Worm (Caenorhabditis elegans) whole organism, L2 larva: ENCODE measurements around the gene C18A11.1.
A peak's percentile ranks its signal among the peaks of the same experiment; 100 is the strongest.

ENCODE experiments used
- C34F6.9 ChIP-seq: fragments of 150-350 bp; optimal IDR thresholded peaks from 2 replicates; lab custom pipeline; 2014; ENCODE audit warnings: missing biosample characterization, missing genetic modification characterization
- F13H6.1 ChIP-seq: sonication (generic microtip); optimal IDR thresholded peaks from 2 replicates; lab custom pipeline; 2016; ENCODE audit warnings: missing genetic modification characterization, missing compliant biosample characterization
- R02D3.7 ChIP-seq: fragments of 150-350 bp; optimal IDR thresholded peaks from 2 replicates; lab custom pipeline; 2014; ENCODE audit warnings: missing biosample characterization, missing genetic modification characterization
- Y55F3AM.14 ChIP-seq: fragments of 200-800 bp; sonication (Bioruptor generic); optimal IDR thresholded peaks from 2 replicates; lab custom pipeline; 2018; ENCODE audit warnings: mild to moderate bottlenecking, missing genetic modification characterization, missing compliant biosample characterization
- ZK546.5 ChIP-seq: sonication (generic microtip); optimal IDR thresholded peaks from 2 replicates; lab custom pipeline; 2017; ENCODE audit warnings: missing biosample characterization, missing genetic modification characterization
- alr-1 ChIP-seq: fragments of 150-350 bp; optimal IDR thresholded peaks from 2 replicates; lab custom pipeline; 2014; ENCODE audit warnings: missing biosample characterization, missing genetic modification characterization
- aly-2 ChIP-seq: fragments of 150-350 bp; optimal IDR thresholded peaks from 2 replicates; lab custom pipeline; 2014; ENCODE audit warnings: missing biosample characterization, missing genetic modification characterization
- ama-1 ChIP-seq: fragments of 150-350 bp; optimal IDR thresholded peaks from 2 replicates; lab custom pipeline; 2018; ENCODE audit warnings: inconsistent platforms
- blmp-1 ChIP-seq: sonication (generic microtip); optimal IDR thresholded peaks from 2 replicates; lab custom pipeline; 2017; ENCODE audit warnings: missing genetic modification characterization, mild to moderate bottlenecking, missing compliant biosample characterization, antibody characterized with exemption, moderate library complexity; ENCODE audit not compliant: insufficient read depth
- ceh-16 ChIP-seq: fragments of 150-350 bp; optimal IDR thresholded peaks from 2 replicates; lab custom pipeline; 2014; ENCODE audit warnings: missing biosample characterization, missing genetic modification characterization
- ceh-82 ChIP-seq: fragments of 150-350 bp; optimal IDR thresholded peaks from 2 replicates; lab custom pipeline; 2014; ENCODE audit warnings: missing biosample characterization, missing genetic modification characterization
- crh-2 ChIP-seq: sonication (generic microtip); optimal IDR thresholded peaks from 2 replicates; lab custom pipeline; 2017; ENCODE audit warnings: missing biosample characterization, missing genetic modification characterization
- dmd-4 ChIP-seq: sonication (generic microtip); optimal IDR thresholded peaks from 2 replicates; lab custom pipeline; 2017; ENCODE audit warnings: missing biosample characterization, missing genetic modification characterization
- egl-27 ChIP-seq: sonication (generic microtip); optimal IDR thresholded peaks from 3 replicates; lab custom pipeline; 2017; ENCODE audit warnings: missing biosample characterization, missing genetic modification reagents, missing genetic modification characterization
- elt-1 ChIP-seq: fragments of 150-350 bp; optimal IDR thresholded peaks from 2 replicates; lab custom pipeline; 2014; ENCODE audit warnings: missing biosample characterization, missing genetic modification characterization
- elt-3 ChIP-seq: sonication (generic microtip); optimal IDR thresholded peaks from 2 replicates; lab custom pipeline; 2017; ENCODE audit warnings: missing biosample characterization, missing genetic modification characterization
- fos-1 ChIP-seq: fragments of 150-350 bp; optimal IDR thresholded peaks from 2 replicates; lab custom pipeline; 2014; ENCODE audit warnings: missing biosample characterization, missing genetic modification characterization
- gmeb-1 ChIP-seq: fragments of 150-350 bp; optimal IDR thresholded peaks from 2 replicates; lab custom pipeline; 2014; ENCODE audit warnings: missing biosample characterization, missing genetic modification characterization
- lin-11 ChIP-seq: fragments of 150-350 bp; sonication (generic microtip); optimal IDR thresholded peaks from 2 replicates; lab custom pipeline; 2014; ENCODE audit warnings: missing biosample characterization, missing genetic modification characterization, inconsistent platforms, mixed read lengths
- lin-13 ChIP-seq: fragments of 150-350 bp; optimal IDR thresholded peaks from 2 replicates; lab custom pipeline; 2014; ENCODE audit warnings: missing biosample characterization, missing genetic modification reagents, missing genetic modification characterization
- lin-39 ChIP-seq: fragments of 150-350 bp; optimal IDR thresholded peaks from 2 replicates; lab custom pipeline; 2014; ENCODE audit warnings: missing biosample characterization, missing genetic modification reagents, missing genetic modification characterization
- lsy-2 ChIP-seq, 2 experiments: fragments of 150-350 bp in 1 of 2; sonication (generic microtip) in 1 of 2; optimal IDR thresholded peaks; 2 replicates each; lab custom pipeline; 2014 to 2017; ENCODE audit warnings: missing biosample characterization in 2 of 2, missing genetic modification characterization in 2 of 2
- mab-5 ChIP-seq: fragments of 150-350 bp; optimal IDR thresholded peaks from 2 replicates; lab custom pipeline; 2014; ENCODE audit warnings: missing biosample characterization, missing genetic modification characterization
- mbf-1 ChIP-seq: sonication (generic microtip); optimal IDR thresholded peaks from 2 replicates; lab custom pipeline; 2017; ENCODE audit warnings: missing biosample characterization, missing genetic modification characterization
- mdl-1 ChIP-seq, 2 experiments: fragments of 150-350 bp in 1 of 2; sonication (generic microtip) in 1 of 2; optimal IDR thresholded peaks; 2 replicates each; lab custom pipeline; 2017; ENCODE audit warnings: missing biosample characterization in 2 of 2, missing genetic modification characterization in 2 of 2
- nhr-10 ChIP-seq: sonication (generic microtip); optimal IDR thresholded peaks from 2 replicates; lab custom pipeline; 2017; ENCODE audit warnings: missing biosample characterization, missing genetic modification characterization
- nhr-11 ChIP-seq: fragments of 150-350 bp; optimal IDR thresholded peaks from 2 replicates; lab custom pipeline; 2014; ENCODE audit warnings: missing biosample characterization, missing genetic modification characterization
- nhr-12 ChIP-seq: fragments of 150-350 bp; optimal IDR thresholded peaks from 2 replicates; lab custom pipeline; 2014; ENCODE audit warnings: missing biosample characterization, missing genetic modification characterization
- nhr-129 ChIP-seq: fragments of 150-350 bp; optimal IDR thresholded peaks from 2 replicates; lab custom pipeline; 2014; ENCODE audit warnings: missing biosample characterization, missing genetic modification characterization
- nhr-21 ChIP-seq: fragments of 150-350 bp; optimal IDR thresholded peaks from 2 replicates; lab custom pipeline; 2014; ENCODE audit warnings: missing biosample characterization, missing genetic modification characterization
- nhr-23 ChIP-seq: fragments of 150-350 bp; optimal IDR thresholded peaks from 2 replicates; lab custom pipeline; 2014; ENCODE audit warnings: missing biosample characterization, missing genetic modification reagents, missing genetic modification characterization
- nhr-237 ChIP-seq: fragments of 150-350 bp; optimal IDR thresholded peaks from 2 replicates; lab custom pipeline; 2014; ENCODE audit warnings: missing biosample characterization, missing genetic modification characterization
- nhr-25 ChIP-seq: fragments of 150-350 bp; sonication (generic microtip); optimal IDR thresholded peaks from 3 replicates; lab custom pipeline; 2014; ENCODE audit warnings: missing biosample characterization, missing genetic modification characterization
- nhr-6 ChIP-seq: fragments of 150-350 bp; optimal IDR thresholded peaks from 2 replicates; lab custom pipeline; 2014; ENCODE audit warnings: missing biosample characterization, missing genetic modification characterization
- nhr-77 ChIP-seq: fragments of 150-350 bp; optimal IDR thresholded peaks from 2 replicates; lab custom pipeline; 2014; ENCODE audit warnings: missing biosample characterization, missing genetic modification characterization
- peb-1 ChIP-seq: fragments of 150-350 bp; optimal IDR thresholded peaks from 2 replicates; lab custom pipeline; 2014; ENCODE audit warnings: missing biosample characterization, missing genetic modification characterization
- sem-4 ChIP-seq: fragments of 150-350 bp; optimal IDR thresholded peaks from 2 replicates; lab custom pipeline; 2014; ENCODE audit warnings: missing biosample characterization, missing genetic modification reagents, missing genetic modification characterization
- skn-1 ChIP-seq: sonication (generic microtip); optimal IDR thresholded peaks from 2 replicates; lab custom pipeline; 2017; ENCODE audit warnings: missing biosample characterization, missing genetic modification characterization
- sma-3 ChIP-seq: sonication (generic microtip); optimal IDR thresholded peaks from 2 replicates; lab custom pipeline; 2016; ENCODE audit warnings: missing genetic modification reagents, missing genetic modification characterization, missing compliant biosample characterization
- sma-9 ChIP-seq, 2 experiments: fragments of 150-350 bp in 1 of 2; sonication (generic microtip) in 1 of 2; optimal IDR thresholded peaks; 2 replicates each; lab custom pipeline; 2014 to 2016; ENCODE audit warnings: missing genetic modification characterization in 2 of 2, mild to moderate bottlenecking in 1 of 2, missing biosample characterization in 1 of 2, missing compliant biosample characterization in 1 of 2, missing genetic modification reagents in 1 of 2, moderate library complexity in 1 of 2
- snpc-4 ChIP-seq: fragments of 150-350 bp; optimal IDR thresholded peaks from 2 replicates; lab custom pipeline; 2014; ENCODE audit warnings: missing biosample characterization, missing genetic modification characterization
- unc-39 ChIP-seq: fragments of 150-350 bp; optimal IDR thresholded peaks from 2 replicates; lab custom pipeline; 2014; ENCODE audit warnings: missing biosample characterization, missing genetic modification characterization
- unc-55 ChIP-seq: fragments of 150-350 bp; sonication (generic microtip); optimal IDR thresholded peaks from 3 replicates; lab custom pipeline; 2014; ENCODE audit warnings: missing biosample characterization, missing genetic modification reagents, missing genetic modification characterization
- unc-62 ChIP-seq: fragments of 150-350 bp; optimal IDR thresholded peaks from 2 replicates; lab custom pipeline; 2014; ENCODE audit warnings: missing biosample characterization, missing genetic modification reagents, missing genetic modification characterization
- zag-1 ChIP-seq: fragments of 150-350 bp; optimal IDR thresholded peaks from 2 replicates; lab custom pipeline; 2014; ENCODE audit warnings: missing biosample characterization, missing genetic modification characterization
- ztf-1 ChIP-seq: fragments of 200-800 bp; sonication (Bioruptor generic); conservative IDR thresholded peaks from 2 replicates; pipeline ENCODE4 v1.3.6; 2022; ENCODE audit warnings: missing genetic modification characterization, missing compliant biosample characterization
- ztf-11 ChIP-seq: sonication (generic microtip); optimal IDR thresholded peaks from 2 replicates; lab custom pipeline; 2017; ENCODE audit warnings: missing biosample characterization, missing genetic modification characterization
- ztf-4 ChIP-seq: fragments of 150-350 bp; optimal IDR thresholded peaks from 2 replicates; lab custom pipeline; 2014; ENCODE audit warnings: missing biosample characterization, missing genetic modification characterization

The C18A11.1 gene

DNA sequence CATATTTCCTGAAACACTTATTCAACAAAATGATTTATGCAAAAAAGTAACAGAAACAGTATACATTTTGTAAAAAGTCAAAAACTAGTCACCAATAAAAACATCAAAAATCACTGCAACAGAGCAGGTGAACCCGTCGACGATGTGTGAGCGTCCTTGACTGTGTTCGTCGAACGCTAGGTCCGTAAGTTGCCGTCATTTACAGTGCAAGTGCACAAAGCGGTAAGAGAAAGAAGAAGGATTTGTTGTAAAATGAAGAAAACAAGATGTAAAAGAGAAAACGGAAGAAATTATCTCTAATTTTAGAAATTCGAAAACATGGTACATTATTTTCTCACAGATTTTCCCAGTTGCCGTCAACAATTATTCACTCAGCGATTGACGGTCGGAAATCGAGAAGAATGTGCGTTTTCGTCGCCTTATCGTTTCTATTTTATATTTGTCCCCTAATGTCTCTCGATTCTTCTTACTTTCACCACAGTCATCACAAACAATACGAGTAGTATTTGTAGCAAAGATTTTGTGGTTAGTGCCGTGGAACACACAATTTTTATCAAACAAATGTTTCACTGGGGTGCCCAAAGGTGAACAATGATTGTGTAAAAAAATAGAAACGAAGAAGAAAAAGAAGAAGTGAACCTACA lies 20.3 kb downstream of the C18A11.1 start:
- peak; percentile 37 for TF ChIP-seq blmp-1 (tag; lab: Kevin White, UChicago)
- peak; percentile 28 for TF ChIP-seq sma-9 (GFP tag; optimal IDR thresholded peaks at IDR 0.05; lab: Kevin White, UChicago)
- no peak for TF ChIP-seq sma-9 (tag; optimal IDR thresholded peaks at IDR 0.05; lab: Kevin White, UChicago)
- no peak for TF ChIP-seq lin-39 (tag; lab: Kevin White, UChicago)
- TF ChIP-seq mdl-1 (tag; optimal IDR thresholded peaks at IDR 0.05; lab: Kevin White, UChicago), result no peak
- TF ChIP-seq fos-1 (tag; lab: Kevin White, UChicago), result peak; percentile 56
- TF ChIP-seq nhr-25 (tag; lab: Kevin White, UChicago), result peak; percentile 51
- peak; percentile 37 for TF ChIP-seq sma-3
- TF ChIP-seq elt-3 (tag; lab: Kevin White, UChicago), result no peak
- TF ChIP-seq, all 48 proteins: peak for 5

DNA sequence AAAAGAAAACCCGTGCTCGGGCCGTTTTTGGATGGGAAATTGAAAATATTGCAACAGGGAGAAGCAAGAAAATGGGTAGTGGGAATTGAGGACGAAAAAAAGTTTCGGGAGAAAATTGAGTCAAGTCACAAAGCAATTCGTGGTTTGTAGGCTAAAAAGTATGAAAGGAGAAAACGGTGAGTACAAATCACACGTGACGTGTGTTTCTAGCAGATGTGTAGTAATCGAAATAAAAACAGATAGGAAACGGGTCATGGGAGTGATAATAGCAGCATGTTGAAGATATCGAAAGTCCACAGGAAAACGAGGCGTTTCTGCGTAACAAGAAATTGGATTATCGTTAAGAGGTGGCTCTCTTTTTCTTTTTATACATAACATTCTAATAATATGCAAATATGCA lies 20.8 kb downstream of the C18A11.1 start:
- no peak for TF ChIP-seq lin-11 (tag; lab: Kevin White, UChicago)
- no peak for TF ChIP-seq ceh-82 (tag; lab: Kevin White, UChicago)
- TF ChIP-seq F13H6.1 (tag; lab: Kevin White, UChicago), result no peak
- TF ChIP-seq zag-1 (tag; lab: Kevin White, UChicago), result no peak
- TF ChIP-seq aly-2 (tag; lab: Kevin White, UChicago), result no peak
- TF ChIP-seq alr-1 (tag; lab: Kevin White, UChicago), result no peak
- no peak for TF ChIP-seq ztf-1 (GFP tag; lab: Robert Waterston, UW)
- no peak for TF ChIP-seq lin-39 (tag; lab: Kevin White, UChicago)
- no peak for TF ChIP-seq sem-4 (tag; lab: Kevin White, UChicago)
- TF ChIP-seq nhr-11 (tag; lab: Kevin White, UChicago), result no peak
- TF ChIP-seq blmp-1 (tag; lab: Kevin White, UChicago), result peak; percentile 8
- no peak for TF ChIP-seq unc-55
- no peak for TF ChIP-seq R02D3.7
- TF ChIP-seq Y55F3AM.14 (GFP tag; lab: Kevin White, UChicago), result no peak
- TF ChIP-seq ama-1 (lab: Kevin White, UChicago), result no peak
- peak; percentile 28 for TF ChIP-seq crh-2 (tag; lab: Kevin White, UChicago)
- TF ChIP-seq unc-62 (GFP tag; lab: Kevin White, UChicago), result no peak
- TF ChIP-seq nhr-23 (tag; lab: Kevin White, UChicago), result no peak
- TF ChIP-seq nhr-10 (tag; lab: Kevin White, UChicago), result no peak
- TF ChIP-seq mbf-1 (tag; lab: Kevin White, UChicago), result no peak
- no peak for TF ChIP-seq snpc-4 (tag; lab: Kevin White, UChicago)
- TF ChIP-seq nhr-77 (tag; lab: Kevin White, UChicago), result no peak
- TF ChIP-seq egl-27 (tag; lab: Kevin White, UChicago), result no peak
- no peak for TF ChIP-seq ZK546.5 (tag; lab: Kevin White, UChicago)
- TF ChIP-seq elt-1, result no peak
- TF ChIP-seq nhr-21, result peak; percentile 68
- no peak for TF ChIP-seq lin-13 (GFP tag; lab: Kevin White, UChicago)
- TF ChIP-seq fos-1 (tag; lab: Kevin White, UChicago), result no peak
- no peak for TF ChIP-seq elt-3 (tag; lab: Kevin White, UChicago)
- TF ChIP-seq dmd-4 (tag; lab: Kevin White, UChicago), result no peak
- no peak for TF ChIP-seq ztf-11 (tag; lab: Kevin White, UChicago)
- TF ChIP-seq mab-5 (tag; lab: Kevin White, UChicago), result no peak
- TF ChIP-seq nhr-129 (tag; lab: Kevin White, UChicago), result peak; percentile 58
- peak; percentile 90 for TF ChIP-seq sma-9 (GFP tag; optimal IDR thresholded peaks at IDR 0.05; lab: Kevin White, UChicago)
- TF ChIP-seq sma-9 (tag; optimal IDR thresholded peaks at IDR 0.05; lab: Kevin White, UChicago), result no peak
- TF ChIP-seq nhr-6 (tag; lab: Kevin White, UChicago), result peak; percentile 16
- TF ChIP-seq gmeb-1 (tag; lab: Kevin White, UChicago), result no peak
- no peak for TF ChIP-seq ceh-16 (tag; lab: Kevin White, UChicago)
- TF ChIP-seq unc-39, result no peak
- no peak for TF ChIP-seq nhr-237 (tag; lab: Kevin White, UChicago)
- no peak for TF ChIP-seq lsy-2 (tag; optimal IDR thresholded peaks at IDR 0.05; lab: Kevin White, UChicago)
- TF ChIP-seq mdl-1 (tag; optimal IDR thresholded peaks at IDR 0.05; lab: Kevin White, UChicago), result peak in 1 of 2 experiments; percentile 40
- no peak for TF ChIP-seq nhr-25 (tag; lab: Kevin White, UChicago)
- peak; percentile 17 for TF ChIP-seq C34F6.9 (tag; lab: Kevin White, UChicago)
- TF ChIP-seq sma-3, result no peak
- no peak for TF ChIP-seq ztf-4
- TF ChIP-seq peb-1 (tag; lab: Kevin White, UChicago), result no peak
- no peak for TF ChIP-seq skn-1 (tag; lab: Kevin White, UChicago)
- TF ChIP-seq nhr-12 (tag; lab: Kevin White, UChicago), result no peak
